Worm (Caenorhabditis elegans) whole organism, L1 larva: ENCODE measurements around the gene F37C12.21.

Source experiments
- ceh-88 ChIP-seq: fragments of 200-800 bp; sonication (Bioruptor generic); IDR thresholded peaks from 2 replicates; pipeline ENCODE4 v1.3.6; 2022; ENCODE audit warnings: missing genetic modification characterization, missing compliant biosample characterization
- lin-39 ChIP-seq: fragments of 150-350 bp; optimal IDR thresholded peaks from 2 replicates; lab custom pipeline; 2014; ENCODE audit warnings: missing biosample characterization, missing genetic modification reagents, missing genetic modification characterization
- pqm-1 ChIP-seq: sonication (generic microtip); optimal IDR thresholded peaks from 3 replicates; lab custom pipeline; 2017; ENCODE audit warnings: missing biosample characterization, missing genetic modification characterization

DNA sequence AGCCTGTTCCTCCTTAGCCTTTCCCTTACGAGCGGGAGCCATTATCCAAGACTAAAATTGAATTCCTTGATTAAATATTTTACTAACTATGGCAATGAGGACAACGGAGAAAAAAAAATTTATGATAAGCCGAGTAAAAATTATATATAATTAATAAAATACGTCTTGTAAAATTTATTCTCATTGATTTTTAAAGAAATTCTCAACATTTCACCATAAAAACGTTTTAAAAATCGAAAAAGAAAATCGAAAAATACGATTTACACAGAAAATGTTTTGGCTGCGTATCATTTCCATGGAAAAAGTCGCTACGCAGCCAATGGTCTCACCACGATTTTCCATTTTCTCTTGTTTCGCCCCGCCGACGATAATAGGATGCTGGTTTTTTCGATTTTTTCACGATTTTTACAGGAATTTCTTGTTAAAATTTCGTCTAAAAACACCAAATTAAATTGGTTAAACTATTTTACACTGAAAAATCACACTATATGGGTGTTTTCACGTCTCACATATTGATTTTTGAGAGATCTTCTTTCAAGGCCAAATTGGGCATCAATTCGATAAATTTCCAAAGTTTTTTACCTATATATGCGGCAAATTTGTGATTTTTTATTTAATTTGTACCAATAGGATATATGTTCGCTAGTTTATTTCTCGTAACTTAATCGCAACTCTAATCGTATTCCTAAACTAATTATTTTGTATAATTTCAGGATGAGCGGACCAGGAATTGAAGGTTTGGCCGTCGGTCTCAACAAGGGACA, 8.4 kb upstream of the F37C12.21 start, which contains the start of the genes rps-14 and rpl-36:
- TF ChIP-seq ceh-88 (GFP tag; lab: Robert Waterston, UW) (peak; percentile 68), lin-39 (tag; lab: Kevin White, UChicago) (peak; percentile 62), pqm-1 (tag; lab: Kevin White, UChicago) (no peak)
